Fruit fly (Drosophila melanogaster) whole organism, embryonic: ENCODE data around the gene CG1738.

Experiments used
- Atf6 ChIP-seq: fragments of 200-800 bp; sonication (Bioruptor generic); IDR thresholded peaks from 2 replicates; pipeline ENCODE4 v1.3.6; 2022; ENCODE audit warnings: missing biosample characterization, missing genetic modification characterization
- BEAF-32 ChIP-seq: fragments of 200-800 bp; sonication (Bioruptor generic); optimal IDR thresholded peaks from 3 replicates; lab custom pipeline; 2017; ENCODE audit warnings: missing biosample characterization, missing genetic modification characterization, mild to moderate bottlenecking, moderate library complexity, missing genetic modification reagents
- Bteb2 ChIP-seq: fragments of 200-800 bp; sonication (Bioruptor generic); optimal IDR thresholded peaks from 2 replicates; lab custom pipeline; 2016; ENCODE audit warnings: missing biosample characterization, missing genetic modification characterization
- CG11456 ChIP-seq: fragments of 200-800 bp; sonication (Bioruptor generic); IDR thresholded peaks from 3 replicates; pipeline ENCODE4 v1.3.6; 2022; ENCODE audit warnings: missing biosample characterization, missing genetic modification characterization
- CG11695 ChIP-seq: fragments of 200-800 bp; sonication (Bioruptor generic); IDR thresholded peaks from 3 replicates; pipeline ENCODE4 v1.3.6; 2022; ENCODE audit warnings: missing biosample characterization, missing genetic modification characterization
- CG12236 ChIP-seq: fragments of 200-800 bp; sonication (Bioruptor generic); optimal IDR thresholded peaks from 2 replicates; lab custom pipeline; 2016; ENCODE audit warnings: missing biosample characterization, missing genetic modification characterization
- CG12769 ChIP-seq: fragments of 200-800 bp; sonication (Bioruptor generic); optimal IDR thresholded peaks from 2 replicates; lab custom pipeline; 2019; ENCODE audit warnings: missing biosample characterization, mild to moderate bottlenecking, missing genetic modification characterization, moderate library complexity
- CG13296 ChIP-seq: fragments of 200-800 bp; sonication (Bioruptor generic); optimal IDR thresholded peaks from 3 replicates; lab custom pipeline; 2018; ENCODE audit warnings: missing biosample characterization, mild to moderate bottlenecking, missing genetic modification characterization
- CG14441 ChIP-seq: fragments of 200-800 bp; sonication (Bioruptor generic); IDR thresholded peaks from 2 replicates; pipeline ENCODE4 v1.3.6; 2022; ENCODE audit warnings: missing biosample characterization, missing genetic modification characterization
- CG17829 ChIP-seq: fragments of 200-800 bp; optimal IDR thresholded peaks from 2 replicates; lab custom pipeline; 2019; ENCODE audit warnings: missing biosample characterization, mild to moderate bottlenecking, missing genetic modification characterization, moderate library complexity
- CG1792 ChIP-seq: fragments of 200-800 bp; sonication (Bioruptor generic); optimal IDR thresholded peaks from 2 replicates; lab custom pipeline; 2016; ENCODE audit warnings: missing biosample characterization, missing genetic modification characterization
- CG2120 ChIP-seq: fragments of 200-800 bp; sonication (Bioruptor generic); optimal IDR thresholded peaks from 3 replicates; lab custom pipeline; 2016; ENCODE audit warnings: missing biosample characterization, missing genetic modification characterization
- CG2712 ChIP-seq: fragments of 200-800 bp; optimal IDR thresholded peaks from 3 replicates; lab custom pipeline; 2019; ENCODE audit warnings: missing biosample characterization, mild to moderate bottlenecking, missing genetic modification characterization, moderate library complexity
- CG3163 ChIP-seq: fragments of 200-800 bp; sonication (Bioruptor generic); optimal IDR thresholded peaks from 3 replicates; lab custom pipeline; 2016; ENCODE audit warnings: missing biosample characterization, missing genetic modification characterization
- CG32772 ChIP-seq: fragments of 200-800 bp; sonication (Bioruptor generic); IDR thresholded peaks from 2 replicates; pipeline ENCODE4 v1.3.6; 2022; ENCODE audit warnings: missing biosample characterization, missing genetic modification characterization
- CG34224 ChIP-seq: fragments of 200-800 bp; sonication (Bioruptor generic); IDR thresholded peaks from 3 replicates; pipeline ENCODE4 v1.3.6; 2022; ENCODE audit warnings: missing biosample characterization, missing genetic modification characterization; ENCODE audit not compliant: partially characterized antibody
- CG4617 ChIP-seq: fragments of 200-800 bp; sonication (Bioruptor generic); optimal IDR thresholded peaks from 3 replicates; lab custom pipeline; 2016; ENCODE audit warnings: missing biosample characterization, missing genetic modification characterization, borderline replicate concordance
- CG6689 ChIP-seq: fragments of 200-800 bp; sonication (Bioruptor generic); IDR thresholded peaks from 2 replicates; pipeline ENCODE4 v1.3.6; 2022; ENCODE audit warnings: missing biosample characterization, missing genetic modification characterization
- CG7357 ChIP-seq: fragments of 200-800 bp; sonication (Bioruptor generic); IDR thresholded peaks from 3 replicates; pipeline ENCODE4 v1.3.6; 2022; ENCODE audit warnings: missing biosample characterization, missing genetic modification characterization
- CG8924 ChIP-seq: fragments of 200-800 bp; optimal IDR thresholded peaks from 3 replicates; lab custom pipeline; 2019; ENCODE audit warnings: missing biosample characterization, mild to moderate bottlenecking, missing genetic modification characterization, moderate library complexity
- CG9215 ChIP-seq: fragments of 200-800 bp; sonication (Bioruptor generic); IDR thresholded peaks from 2 replicates; pipeline ENCODE4 v1.3.6; 2022; ENCODE audit warnings: missing biosample characterization, missing genetic modification characterization
- CG9876 ChIP-seq: fragments of 200-800 bp; sonication (Bioruptor generic); optimal IDR thresholded peaks from 2 replicates; lab custom pipeline; 2016; ENCODE audit warnings: missing biosample characterization, missing genetic modification characterization
- CG9932 ChIP-seq: fragments of 200-800 bp; sonication (Bioruptor generic); IDR thresholded peaks from 2 replicates; pipeline ENCODE4 v1.3.6; 2022; ENCODE audit warnings: missing biosample characterization, missing genetic modification characterization
- Deaf1 ChIP-seq: fragments of 200-800 bp; optimal IDR thresholded peaks from 3 replicates; lab custom pipeline; 2019; ENCODE audit warnings: missing biosample characterization, mild to moderate bottlenecking, missing genetic modification characterization, moderate library complexity
- Dip3 ChIP-seq: fragments of 200-800 bp; sonication (Bioruptor generic); optimal IDR thresholded peaks from 3 replicates; lab custom pipeline; 2016; ENCODE audit warnings: missing biosample characterization, missing genetic modification characterization
- Kr ChIP-seq: fragments of 200-800 bp; sonication (Bioruptor generic); optimal IDR thresholded peaks from 2 replicates; lab custom pipeline; 2017; ENCODE audit warnings: missing biosample characterization, mild to moderate bottlenecking, missing genetic modification characterization
- NFAT ChIP-seq: fragments of 200-800 bp; sonication (Bioruptor generic); IDR thresholded peaks from 2 replicates; pipeline ENCODE4 v1.3.6; 2022; ENCODE audit warnings: missing biosample characterization, missing genetic modification characterization
- PHDP ChIP-seq: fragments of 200-800 bp; sonication (Bioruptor generic); optimal IDR thresholded peaks from 3 replicates; lab custom pipeline; 2018; ENCODE audit warnings: missing biosample characterization, mild to moderate bottlenecking, missing genetic modification characterization, moderate library complexity
- Rfx ChIP-seq: fragments of 200-800 bp; sonication (Bioruptor generic); IDR thresholded peaks from 2 replicates; pipeline ENCODE4 v1.3.6; 2022; ENCODE audit warnings: missing biosample characterization, missing genetic modification characterization
- Xrp1 ChIP-seq: fragments of 200-800 bp; sonication (Bioruptor generic); IDR thresholded peaks from 2 replicates; pipeline ENCODE4 v1.3.6; 2022; ENCODE audit warnings: missing biosample characterization, missing genetic modification characterization
- croc ChIP-seq: fragments of 200-800 bp; sonication (Bioruptor generic); conservative IDR thresholded peaks from 3 replicates; pipeline ENCODE4 v1.3.6; 2022; ENCODE audit warnings: missing biosample characterization, missing genetic modification characterization
- da ChIP-seq: fragments of 200-800 bp; sonication (Bioruptor generic); optimal IDR thresholded peaks from 2 replicates; lab custom pipeline; 2016; ENCODE audit warnings: missing biosample characterization, missing genetic modification characterization
- dimm ChIP-seq: fragments of 200-800 bp; sonication (Bioruptor generic); IDR thresholded peaks from 2 replicates; pipeline ENCODE4 v1.3.6; 2022; ENCODE audit warnings: missing biosample characterization, missing genetic modification characterization
- en ChIP-seq: fragments of 200-800 bp; sonication (Bioruptor generic); optimal IDR thresholded peaks from 2 replicates; lab custom pipeline; 2016; ENCODE audit warnings: missing biosample characterization, missing genetic modification characterization
- eve ChIP-seq, 2 experiments: fragments of >200 bp; optimal IDR thresholded peaks; 2 replicates each; lab custom pipeline; 2017; ENCODE audit warnings: missing biosample characterization in 2 of 2, missing genetic modification characterization in 2 of 2
- gem ChIP-seq: fragments of 200-800 bp; sonication (Bioruptor generic); optimal IDR thresholded peaks from 2 replicates; lab custom pipeline; 2019; ENCODE audit warnings: missing biosample characterization, mild to moderate bottlenecking, missing genetic modification characterization, moderate library complexity
- hkb ChIP-seq, 2 experiments: fragments of 200-800 bp in 1 of 2; fragments of >200 bp in 1 of 2; sonication (Bioruptor generic) in 1 of 2; IDR thresholded peaks in 1 of 2; optimal IDR thresholded peaks in 1 of 2; 2 replicates each; pipeline versions ENCODE4 v1.3.6 to Lab custom; 2017 to 2022; ENCODE audit warnings: missing biosample characterization in 1 of 2, missing genetic modification characterization in 1 of 2
- hth ChIP-seq: fragments of >200 bp; optimal IDR thresholded peaks from 2 replicates; lab custom pipeline; 2017; ENCODE audit warnings: inconsistent platforms
- kah ChIP-seq: fragments of 200-800 bp; sonication (Bioruptor generic); optimal IDR thresholded peaks from 2 replicates; lab custom pipeline; 2018; ENCODE audit warnings: missing biosample characterization, mild to moderate bottlenecking, missing genetic modification characterization
- klu ChIP-seq: fragments of 200-800 bp; sonication (Bioruptor generic); IDR thresholded peaks from 2 replicates; pipeline ENCODE4 v1.3.6; 2022; ENCODE audit warnings: missing biosample characterization, missing genetic modification characterization
- lmd ChIP-seq: fragments of 200-800 bp; sonication (Bioruptor generic); IDR thresholded peaks from 2 replicates; pipeline ENCODE4 v1.3.6; 2022; ENCODE audit warnings: missing biosample characterization, missing genetic modification characterization
- mam ChIP-seq: fragments of 200-800 bp; sonication (Bioruptor generic); optimal IDR thresholded peaks from 3 replicates; lab custom pipeline; 2016; ENCODE audit warnings: missing biosample characterization, missing genetic modification characterization
- nerfin-1 ChIP-seq: fragments of 200-800 bp; sonication (Bioruptor generic); optimal IDR thresholded peaks from 3 replicates; lab custom pipeline; 2019; ENCODE audit warnings: missing biosample characterization, mild to moderate bottlenecking, missing genetic modification characterization, moderate library complexity
- psq ChIP-seq: fragments of 200-800 bp; sonication (Bioruptor generic); optimal IDR thresholded peaks from 2 replicates; lab custom pipeline; 2017; ENCODE audit warnings: missing biosample characterization, missing genetic modification characterization
- ranshi ChIP-seq: fragments of 200-800 bp; sonication (Bioruptor generic); IDR thresholded peaks from 2 replicates; pipeline ENCODE4 v1.3.6; 2022; ENCODE audit warnings: missing biosample characterization, missing genetic modification characterization
- sisA ChIP-seq: fragments of 200-800 bp; sonication (Bioruptor generic); IDR thresholded peaks from 2 replicates; pipeline ENCODE4 v1.3.6; 2022; ENCODE audit warnings: missing biosample characterization, missing genetic modification characterization
- tgo ChIP-seq: fragments of 200-800 bp; sonication (Bioruptor generic); IDR thresholded peaks from 3 replicates; pipeline ENCODE4 v1.3.6; 2022; ENCODE audit warnings: missing biosample characterization, missing genetic modification characterization
- toy ChIP-seq: fragments of 200-800 bp; sonication (Bioruptor generic); IDR thresholded peaks from 2 replicates; pipeline ENCODE4 v1.3.6; 2022; ENCODE audit warnings: missing biosample characterization, missing genetic modification characterization
- trem ChIP-seq: fragments of 200-800 bp; optimal IDR thresholded peaks from 3 replicates; lab custom pipeline; 2019; ENCODE audit warnings: missing biosample characterization, mild to moderate bottlenecking, missing genetic modification characterization, moderate library complexity
- ttk ChIP-seq: fragments of 200-800 bp; sonication (Bioruptor generic); IDR thresholded peaks from 2 replicates; pipeline ENCODE4 v2.1.2; 2022; ENCODE audit warnings: missing biosample characterization, missing genetic modification characterization
- vnd ChIP-seq: fragments of 200-800 bp; sonication (Bioruptor generic); IDR thresholded peaks from 3 replicates; pipeline ENCODE4 v1.3.6; 2022; ENCODE audit warnings: missing biosample characterization, missing genetic modification characterization; ENCODE audit not compliant: partially characterized antibody
- wdn ChIP-seq: fragments of 200-800 bp; sonication (Bioruptor generic); IDR thresholded peaks from 2 replicates; pipeline ENCODE4 v1.3.6; 2022; ENCODE audit warnings: missing biosample characterization, missing genetic modification characterization

CG1738 gene

dm6 chrX:11369374-11369773 is 20.5 kb downstream of the CG1738 start, which contains the start of gene dlg1 (continued):
- TF ChIP-seq Bteb2, result no peak
- TF ChIP-seq CG17829 (tag; lab: Kevin White, UChicago), result no peak
- TF ChIP-seq CG12236 (GFP tag; lab: Kevin White, UChicago), result no peak
- no peak for TF ChIP-seq Dip3 (GFP tag; lab: Kevin White, UChicago)
- peak; percentile 69 for TF ChIP-seq BEAF-32 (GFP tag; lab: Kevin White, UChicago)
- no peak for TF ChIP-seq gem (tag; lab: Kevin White, UChicago)
- TF ChIP-seq CG9876 (GFP tag; lab: Kevin White, UChicago), result no peak
- no peak for TF ChIP-seq CG8924 (tag; lab: Kevin White, UChicago)
- TF ChIP-seq CG4617, result no peak
- TF ChIP-seq mam (GFP tag; lab: Kevin White, UChicago), result no peak
- TF ChIP-seq CG11456, result no peak
- TF ChIP-seq eve (GFP tag; optimal IDR thresholded peaks at IDR 0.05; lab: Kevin White, UChicago), result no peak
- TF ChIP-seq CG9932, result no peak
- no peak for TF ChIP-seq nerfin-1 (tag; lab: Kevin White, UChicago)
- TF ChIP-seq da (GFP tag; lab: Kevin White, UChicago), result no peak
- TF ChIP-seq toy, result no peak
- TF ChIP-seq CG34224, result peak; percentile 73; the same call in 2 of the 3 replicates
- peak; percentile 37 for TF ChIP-seq trem
- no peak for TF ChIP-seq PHDP
- TF ChIP-seq Deaf1 (tag; lab: Kevin White, UChicago), result no peak
- no peak for TF ChIP-seq CG13296 (GFP tag; lab: Kevin White, UChicago)
- TF ChIP-seq kah, result no peak

DNA sequence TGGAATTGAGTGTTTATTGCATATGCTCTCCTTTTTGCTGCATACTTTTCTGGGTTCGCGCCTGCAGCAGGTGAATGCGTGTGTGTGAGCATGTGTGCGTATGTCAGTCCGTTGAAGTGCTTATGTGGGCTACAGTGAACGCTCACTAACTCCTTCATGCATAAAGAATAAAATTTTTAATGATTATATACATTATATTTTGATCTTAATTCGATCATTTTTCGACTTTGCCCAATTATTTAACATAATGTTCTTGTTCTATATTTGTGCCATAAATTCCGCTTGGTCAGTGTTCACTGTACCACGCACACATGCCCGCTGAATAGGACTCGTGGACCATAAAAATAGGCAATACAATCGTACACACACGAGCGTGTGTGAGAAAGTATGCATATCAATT is 21.9 kb downstream of the CG1738 start:
- peak; percentile 31; the same call in 1 of the 2 replicates for TF ChIP-seq wdn (GFP tag; lab: Robert Waterston, UW)
- peak; percentile 49 for TF ChIP-seq sisA (GFP tag; lab: Robert Waterston, UW)
- peak; percentile 39 for TF ChIP-seq CG12769 (tag; lab: Kevin White, UChicago)
- peak; percentile 43 for TF ChIP-seq tgo
- TF ChIP-seq Rfx (GFP tag; lab: Robert Waterston, UW), result peak; percentile 56
- peak; percentile 56; the same call in 2 of the 3 replicates for TF ChIP-seq CG7357 (GFP tag; lab: Robert Waterston, UW)
- TF ChIP-seq CG6689 (GFP tag; lab: Robert Waterston, UW), result peak; percentile 21; the same call in 1 of the 2 replicates
- TF ChIP-seq Kr, result no peak
- peak; percentile 64 for TF ChIP-seq lmd (GFP tag; lab: Robert Waterston, UW)
- TF ChIP-seq CG32772 (GFP tag; lab: Robert Waterston, UW), result peak; percentile 30; the same call in 1 of the 2 replicates
- TF ChIP-seq en (GFP tag; lab: Kevin White, UChicago), result no peak
- TF ChIP-seq Xrp1 (GFP tag; lab: Robert Waterston, UW), result peak; percentile 52
- TF ChIP-seq croc (GFP tag; lab: Robert Waterston, UW), result peak; percentile 22; the same call in 1 of the 3 replicates
- TF ChIP-seq CG11695 (GFP tag; lab: Robert Waterston, UW), result peak; percentile 52; the same call in 2 of the 3 replicates
- no peak for TF ChIP-seq hkb (optimal IDR thresholded peaks at IDR 0.05; lab: Kevin White, UChicago)
- 0 out of 2 replicates have a peak, but pooled peaks have one; percentile 31 for TF ChIP-seq hkb (GFP tag; IDR thresholded peaks at IDR 0.05; lab: Robert Waterston, UW)
- 0 out of 2 replicates have a peak, but pooled peaks have one; percentile 30 for TF ChIP-seq NFAT (GFP tag; lab: Robert Waterston, UW)
- no peak for TF ChIP-seq psq (GFP tag; lab: Kevin White, UChicago)
- TF ChIP-seq hth (lab: Kevin White, UChicago), result no peak
- TF ChIP-seq ranshi, result 0 out of 2 replicates have a peak, but pooled peaks have one; percentile 41
- TF ChIP-seq Atf6 (GFP tag; lab: Robert Waterston, UW), result peak; percentile 60
- TF ChIP-seq CG3163 (GFP tag; lab: Kevin White, UChicago), result no peak
- peak; percentile 51 for TF ChIP-seq CG14441 (GFP tag; lab: Robert Waterston, UW)
- no peak for TF ChIP-seq CG1792
- TF ChIP-seq CG9215 (GFP tag; lab: Robert Waterston, UW), result 0 out of 2 replicates have a peak, but pooled peaks have one; percentile 14
- TF ChIP-seq klu (GFP tag; lab: Robert Waterston, UW), result no peak
- TF ChIP-seq vnd (GFP tag; lab: Robert Waterston, UW), result no peak
- no peak for TF ChIP-seq dimm (GFP tag; lab: Robert Waterston, UW)
- TF ChIP-seq CG2120 (GFP tag; lab: Kevin White, UChicago), result peak; percentile 27
- no peak for TF ChIP-seq gem (tag; lab: Kevin White, UChicago)
- peak; percentile 30 for TF ChIP-seq CG2712 (tag; lab: Kevin White, UChicago)
- peak; percentile 42; the same call in 1 of the 2 replicates for TF ChIP-seq ttk (GFP tag; lab: Robert Waterston, UW)
